Fruit fly (Drosophila melanogaster) whole organism, adult: Measurements from ENCODE around the gene Sms.

Experiments used
- CG11617 ChIP-seq: fragments of 200-800 bp; sonication (Bioruptor generic); optimal IDR thresholded peaks from 2 replicates; lab custom pipeline; 2017; ENCODE audit warnings: mild to moderate bottlenecking, missing biosample characterization, missing genetic modification reagents, missing genetic modification characterization
- CG12768 ChIP-seq: fragments of 200-800 bp; sonication (Bioruptor generic); optimal IDR thresholded peaks from 2 replicates; lab custom pipeline; 2017; ENCODE audit warnings: missing biosample characterization, missing genetic modification characterization, mild to moderate bottlenecking, moderate library complexity, missing genetic modification reagents
- CG14711 ChIP-seq: fragments of 200-800 bp; sonication (Bioruptor generic); optimal IDR thresholded peaks from 2 replicates; lab custom pipeline; 2018; ENCODE audit warnings: missing biosample characterization, mild to moderate bottlenecking, missing genetic modification characterization, moderate library complexity
- CG1620 ChIP-seq: fragments of 200-800 bp; sonication (Bioruptor generic); optimal IDR thresholded peaks from 2 replicates; lab custom pipeline; 2016; ENCODE audit warnings: missing biosample characterization, missing genetic modification characterization
- CG33017 ChIP-seq: fragments of 200-800 bp; sonication (Bioruptor generic); optimal IDR thresholded peaks from 2 replicates; lab custom pipeline; 2018; ENCODE audit warnings: missing biosample characterization, mild to moderate bottlenecking, missing genetic modification characterization, moderate library complexity
- CG5204 ChIP-seq: fragments of 200-800 bp; sonication (Bioruptor generic); optimal IDR thresholded peaks from 2 replicates; lab custom pipeline; 2016; ENCODE audit warnings: missing biosample characterization, missing genetic modification characterization
- CG7045 ChIP-seq: fragments of 200-800 bp; sonication (Bioruptor generic); optimal IDR thresholded peaks from 2 replicates; lab custom pipeline; 2017; ENCODE audit warnings: missing biosample characterization, mild to moderate bottlenecking, missing genetic modification characterization
- CG7101 ChIP-seq: fragments of 200-800 bp; sonication (Bioruptor generic); optimal IDR thresholded peaks from 2 replicates; lab custom pipeline; 2018; ENCODE audit warnings: missing biosample characterization, mild to moderate bottlenecking, missing genetic modification characterization, moderate library complexity
- Clk ChIP-seq: fragments of 200-800 bp; sonication (Bioruptor generic); optimal IDR thresholded peaks from 2 replicates; lab custom pipeline; 2017; ENCODE audit warnings: missing biosample characterization, missing genetic modification characterization
- Crg-1 ChIP-seq: fragments of 200-800 bp; sonication (Bioruptor generic); optimal IDR thresholded peaks from 2 replicates; lab custom pipeline; 2016; ENCODE audit warnings: missing biosample characterization, missing genetic modification characterization
- Hr96 ChIP-seq: fragments of 200-800 bp; sonication (Bioruptor generic); optimal IDR thresholded peaks from 2 replicates; lab custom pipeline; 2016; ENCODE audit warnings: missing biosample characterization, missing genetic modification characterization
- Mnt ChIP-seq: fragments of 200-800 bp; sonication (Bioruptor generic); optimal IDR thresholded peaks from 2 replicates; lab custom pipeline; 2016; ENCODE audit warnings: missing biosample characterization, mild to moderate bottlenecking, missing genetic modification characterization
- bab1 ChIP-seq: fragments of 200-800 bp; sonication (Bioruptor generic); optimal IDR thresholded peaks from 3 replicates; lab custom pipeline; 2019; ENCODE audit warnings: missing biosample characterization, mild to moderate bottlenecking, missing genetic modification characterization, moderate library complexity
- cic ChIP-seq: fragments of 200-800 bp; sonication (Bioruptor generic); optimal IDR thresholded peaks from 2 replicates; lab custom pipeline; 2017; ENCODE audit warnings: missing biosample characterization, mild to moderate bottlenecking, missing genetic modification characterization, moderate library complexity
- cnc ChIP-seq, 2 experiments: fragments of >200 bp; optimal IDR thresholded peaks; 2 replicates each; lab custom pipeline; 2017
- kay ChIP-seq: fragments of 200-800 bp; sonication (Bioruptor generic); peaks from one replicate; lab custom pipeline; 2016; ENCODE audit warnings: missing biosample characterization, missing genetic modification characterization, borderline replicate concordance
- ovo ChIP-seq: fragments of 200-800 bp; sonication (Bioruptor generic); optimal IDR thresholded peaks from 2 replicates; lab custom pipeline; 2016; ENCODE audit warnings: missing biosample characterization, missing genetic modification characterization
- toe ChIP-seq: fragments of 200-800 bp; sonication (Bioruptor generic); optimal IDR thresholded peaks from 2 replicates; lab custom pipeline; 2016; ENCODE audit warnings: missing biosample characterization, missing genetic modification characterization

Gene Sms

dm6 chr3L:12223635-12224016 is 53.4 kb downstream of the Sms start:
- no peak for TF ChIP-seq CG12768 (GFP tag; lab: Kevin White, UChicago)
- peak; percentile 8 for TF ChIP-seq CG14711

- TF ChIP-seq cnc (optimal IDR thresholded peaks at IDR 0.05; lab: Kevin White, UChicago) (no peak), toe (GFP tag; lab: Kevin White, UChicago) (peak; percentile 12), Crg-1 (no peak), CG7045 (GFP tag; lab: Kevin White, UChicago) (no peak), Mnt (GFP tag; lab: Kevin White, UChicago) (no peak), Clk (no peak), cic (GFP tag; lab: Kevin White, UChicago) (no peak), CG7101 (tag; lab: Kevin White, UChicago) (peak; percentile 28), CG5204 (GFP tag; lab: Kevin White, UChicago) (no peak), CG12768 (GFP tag; lab: Kevin White, UChicago) (no peak), CG14711 (no peak), CG1620 (GFP tag; lab: Kevin White, UChicago) (no peak), Hr96 (GFP tag; lab: Kevin White, UChicago) (peak; percentile 9), CG11617 (no peak), CG33017 (tag; lab: Kevin White, UChicago) (peak; percentile 12), bab1 (GFP tag; lab: Kevin White, UChicago) (no peak), ovo (GFP tag; lab: Kevin White, UChicago) (no peak), kay (peak; percentile 49)
Observed at dm6 chr3L:12222945-12223634, 54.0 kb downstream of the Sms start.
